Worm (Caenorhabditis elegans) whole organism, L2 larva: ENCODE measurements around the gene trpp-11.

Experiments
- elt-3 ChIP-seq: sonication (generic microtip); optimal IDR thresholded peaks from 2 replicates; lab custom pipeline; 2017; ENCODE audit warnings: missing biosample characterization, missing genetic modification characterization
- lin-11 ChIP-seq: fragments of 150-350 bp; sonication (generic microtip); optimal IDR thresholded peaks from 2 replicates; lab custom pipeline; 2014; ENCODE audit warnings: missing biosample characterization, missing genetic modification characterization, inconsistent platforms, mixed read lengths
- lin-39 ChIP-seq: fragments of 150-350 bp; optimal IDR thresholded peaks from 2 replicates; lab custom pipeline; 2014; ENCODE audit warnings: missing biosample characterization, missing genetic modification reagents, missing genetic modification characterization
- nhr-11 ChIP-seq: fragments of 150-350 bp; optimal IDR thresholded peaks from 2 replicates; lab custom pipeline; 2014; ENCODE audit warnings: missing biosample characterization, missing genetic modification characterization
- nhr-12 ChIP-seq: fragments of 150-350 bp; optimal IDR thresholded peaks from 2 replicates; lab custom pipeline; 2014; ENCODE audit warnings: missing biosample characterization, missing genetic modification characterization
- nhr-237 ChIP-seq: fragments of 150-350 bp; optimal IDR thresholded peaks from 2 replicates; lab custom pipeline; 2014; ENCODE audit warnings: missing biosample characterization, missing genetic modification characterization
- nhr-25 ChIP-seq: fragments of 150-350 bp; sonication (generic microtip); optimal IDR thresholded peaks from 3 replicates; lab custom pipeline; 2014; ENCODE audit warnings: missing biosample characterization, missing genetic modification characterization
- nhr-77 ChIP-seq: fragments of 150-350 bp; optimal IDR thresholded peaks from 2 replicates; lab custom pipeline; 2014; ENCODE audit warnings: missing biosample characterization, missing genetic modification characterization
- sma-9 ChIP-seq, 2 experiments: fragments of 150-350 bp in 1 of 2; sonication (generic microtip) in 1 of 2; optimal IDR thresholded peaks; 2 replicates each; lab custom pipeline; 2014 to 2016; ENCODE audit warnings: missing genetic modification characterization in 2 of 2, mild to moderate bottlenecking in 1 of 2, missing biosample characterization in 1 of 2, missing compliant biosample characterization in 1 of 2, missing genetic modification reagents in 1 of 2, moderate library complexity in 1 of 2
- unc-62 ChIP-seq: fragments of 150-350 bp; optimal IDR thresholded peaks from 2 replicates; lab custom pipeline; 2014; ENCODE audit warnings: missing biosample characterization, missing genetic modification reagents, missing genetic modification characterization

ce11 chrIII:754371-754770, 40.6 kb upstream of the trpp-11 start:
- TF ChIP-seq nhr-25 (no peak), lin-11 (no peak), nhr-11 (tag; lab: Kevin White, UChicago) (no peak), nhr-77 (tag; lab: Kevin White, UChicago) (no peak), sma-9 (GFP tag; optimal IDR thresholded peaks at IDR 0.05; lab: Kevin White, UChicago) (no peak), sma-9 (tag; optimal IDR thresholded peaks at IDR 0.05; lab: Kevin White, UChicago) (no peak), unc-62 (GFP tag; lab: Kevin White, UChicago) (no peak), nhr-12 (tag; lab: Kevin White, UChicago) (no peak), lin-39 (tag; lab: Kevin White, UChicago) (no peak), nhr-237 (no peak), elt-3 (no peak)
